Worm (Caenorhabditis elegans): ENCODE results near the gene srz-13.

DNA sequence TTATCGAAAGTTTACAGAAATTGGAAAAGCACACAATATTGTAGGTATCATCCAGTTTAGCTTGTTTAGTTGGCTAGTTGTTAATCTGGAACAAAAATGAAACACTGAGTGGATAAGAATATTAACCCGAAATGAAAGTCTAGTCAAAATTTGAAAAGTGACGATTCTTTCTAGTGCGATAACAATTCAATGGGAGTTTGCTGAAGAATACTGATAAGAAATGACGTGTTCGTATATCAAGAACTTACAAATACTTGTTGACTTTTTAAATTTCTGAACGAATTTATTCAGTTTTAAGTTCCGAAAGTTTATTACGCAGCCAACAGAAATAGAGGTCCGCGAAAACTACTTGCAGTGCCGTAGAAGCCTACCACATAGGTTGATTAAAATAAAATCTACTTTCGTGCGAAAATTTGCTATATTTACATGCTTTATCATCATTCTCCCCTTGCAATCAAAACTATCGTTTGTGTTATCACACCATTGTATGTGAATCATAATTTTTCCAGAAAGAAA lies 39.1 kb upstream of the srz-13 start, which contains the start of gene fbxa-88:
- TF ChIP-seq aly-2 (tag; optimal IDR thresholded peaks at IDR 0.05) (no peak), F13H6.1 (tag; optimal IDR thresholded peaks at IDR 0.05) (no peak), lin-13 (GFP tag; optimal IDR thresholded peaks at IDR 0.05) (no peak), ZK546.5 (tag; optimal IDR thresholded peaks at IDR 0.05) (no peak), skn-1 (tag; optimal IDR thresholded peaks at IDR 0.05) (no peak), nhr-21 (tag; optimal IDR thresholded peaks at IDR 0.05) (no peak), peb-1 (tag; optimal IDR thresholded peaks at IDR 0.05) (no peak), lin-39 (tag; optimal IDR thresholded peaks at IDR 0.05) (no peak), mdl-1 (tag; optimal IDR thresholded peaks at IDR 0.05) (no peak), nhr-10 (tag; optimal IDR thresholded peaks at IDR 0.05) (no peak), fos-1 (tag; optimal IDR thresholded peaks at IDR 0.05) (peak; percentile 77), nhr-237 (tag; optimal IDR thresholded peaks at IDR 0.05) (no peak), nhr-12 (tag; optimal IDR thresholded peaks at IDR 0.05) (no peak), ceh-82 (tag; optimal IDR thresholded peaks at IDR 0.05) (no peak)

Measured in whole organism, L2 larva.